Worm (Caenorhabditis elegans) whole organism, mixed stage, embryonic: ENCODE data around the gene srh-270.

Experiments
- blmp-1 ChIP-seq: fragments of 150-350 bp; optimal IDR thresholded peaks from 2 replicates; lab custom pipeline; 2014; ENCODE audit warnings: missing biosample characterization, missing genetic modification characterization
- ces-1 ChIP-seq: fragments of 150-350 bp; optimal IDR thresholded peaks from 2 replicates; lab custom pipeline; 2014; ENCODE audit warnings: missing biosample characterization, missing genetic modification reagents, missing genetic modification characterization
- elt-1 ChIP-seq: sonication (generic microtip); optimal IDR thresholded peaks from 2 replicates; lab custom pipeline; 2017; ENCODE audit warnings: missing genetic modification characterization, mild to moderate bottlenecking, missing compliant biosample characterization, antibody characterized with exemption, moderate library complexity, borderline replicate concordance; ENCODE audit not compliant: insufficient read depth
- elt-3 ChIP-seq: fragments of 150-350 bp; optimal IDR thresholded peaks from 2 replicates; lab custom pipeline; 2014; ENCODE audit warnings: missing biosample characterization, missing genetic modification characterization
- lin-13 ChIP-seq: fragments of 150-350 bp; optimal IDR thresholded peaks from 2 replicates; lab custom pipeline; 2014; ENCODE audit warnings: missing biosample characterization, missing genetic modification characterization
- nhr-237 ChIP-seq: fragments of 150-350 bp; optimal IDR thresholded peaks from 2 replicates; lab custom pipeline; 2014; ENCODE audit warnings: missing biosample characterization, missing genetic modification characterization
- nhr-76 ChIP-seq: sonication (generic microtip); optimal IDR thresholded peaks from 2 replicates; lab custom pipeline; 2017; ENCODE audit warnings: missing biosample characterization, missing genetic modification characterization
- pha-4 ChIP-seq: fragments of 150-350 bp; optimal IDR thresholded peaks from 2 replicates; lab custom pipeline; 2018; ENCODE audit warnings: missing biosample characterization, missing genetic modification reagents, missing genetic modification characterization
- snpc-4 ChIP-seq: fragments of 150-350 bp; optimal IDR thresholded peaks from 2 replicates; lab custom pipeline; 2014; ENCODE audit warnings: missing biosample characterization, missing genetic modification characterization
- unc-62 ChIP-seq: fragments of 150-350 bp; optimal IDR thresholded peaks from 2 replicates; lab custom pipeline; 2014; ENCODE audit warnings: missing biosample characterization, missing genetic modification reagents, missing genetic modification characterization

- TF ChIP-seq snpc-4 (no peak), pha-4 (tag; lab: Kevin White, UChicago) (no peak), nhr-237 (tag; lab: Kevin White, UChicago) (no peak), lin-13 (no peak), unc-62 (GFP tag; lab: Kevin White, UChicago) (no peak), nhr-76 (tag; lab: Kevin White, UChicago) (no peak), elt-1 (tag; lab: Kevin White, UChicago) (no peak), elt-3 (tag; lab: Kevin White, UChicago) (no peak), ces-1 (GFP tag; lab: Kevin White, UChicago) (no peak), blmp-1 (tag; lab: Kevin White, UChicago) (no peak)
Measured at ce11 chrV:2870127-2870526, 8.7 kb upstream of the srh-270 start, which contains the start of gene srh-243.
